Worm (Caenorhabditis elegans): Measurements from ENCODE around the gene D1086.2.

DNA sequence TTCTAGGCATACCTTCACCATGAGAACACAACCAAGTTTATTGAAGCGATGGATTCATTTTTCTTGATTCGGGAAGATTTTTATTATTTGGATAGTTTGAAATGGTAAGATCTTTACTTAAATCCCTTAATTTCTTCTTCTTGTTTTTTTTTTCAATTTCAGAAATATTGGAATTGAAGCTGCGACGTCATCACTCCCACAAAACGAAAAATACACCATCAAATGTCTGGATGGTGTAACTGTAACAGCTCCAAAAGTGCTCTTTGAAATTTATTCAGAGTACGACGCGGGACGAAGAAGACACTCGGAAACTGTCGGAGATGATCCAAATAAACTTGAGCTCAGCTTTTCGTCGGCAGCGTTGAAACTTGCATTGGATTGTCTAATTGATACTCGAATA is 34.0 kb downstream of the D1086.2 start, which contains the start of gene D1086.21:
- no peak for TF ChIP-seq lin-13 (GFP tag; optimal IDR thresholded peaks at IDR 0.05)
- TF ChIP-seq nhr-11 (tag; optimal IDR thresholded peaks at IDR 0.05) = no peak
- TF ChIP-seq ceh-82 (tag; optimal IDR thresholded peaks at IDR 0.05) = no peak
- no peak for TF ChIP-seq lsy-2 (tag; optimal IDR thresholded peaks at IDR 0.05)
- no peak for TF ChIP-seq egl-27 (tag; optimal IDR thresholded peaks at IDR 0.05)
- no peak for TF ChIP-seq aly-2 (tag; optimal IDR thresholded peaks at IDR 0.05)
- no peak for TF ChIP-seq ama-1 (optimal IDR thresholded peaks at IDR 0.05)
- TF ChIP-seq nhr-76 (tag; optimal IDR thresholded peaks at IDR 0.05) = no peak
- no peak for TF ChIP-seq saeg-2 (GFP tag; IDR thresholded peaks at IDR 0.05)
- TF ChIP-seq fos-1 (tag; optimal IDR thresholded peaks at IDR 0.05) = no peak
- no peak for TF ChIP-seq unc-130 (GFP tag; optimal IDR thresholded peaks at IDR 0.05)
- TF ChIP-seq aha-1 (tag) = no peak
- no peak for TF ChIP-seq fkh-10 (GFP tag; optimal IDR thresholded peaks at IDR 0.05)

Data from whole organism, L4 larva.